Fruit fly (Drosophila melanogaster) whole organism, embryonic: ENCODE results near the gene CG18810.
A peak's percentile ranks its signal among the peaks of the same experiment; 100 is the strongest.

Experiments
- Awh ChIP-seq: fragments of 200-800 bp; sonication (Bioruptor generic); IDR thresholded peaks from 2 replicates; pipeline ENCODE4, ENCODE4 v1.3.6; 2022; ENCODE audit warnings: missing biosample characterization, missing genetic modification characterization
- Bteb2 ChIP-seq: fragments of 200-800 bp; sonication (Bioruptor generic); optimal IDR thresholded peaks from 2 replicates; lab custom pipeline; 2016; ENCODE audit warnings: missing biosample characterization, missing genetic modification characterization
- C15 ChIP-seq: fragments of 200-800 bp; sonication (Bioruptor generic); IDR thresholded peaks from 3 replicates; pipeline ENCODE4 v1.3.6; 2022; ENCODE audit warnings: missing biosample characterization, missing genetic modification characterization
- CG10274 ChIP-seq: fragments of 200-800 bp; sonication (Bioruptor generic); optimal IDR thresholded peaks from 3 replicates; lab custom pipeline; 2017; ENCODE audit warnings: missing biosample characterization, mild to moderate bottlenecking, missing genetic modification characterization
- CG10321 ChIP-seq: fragments of 200-800 bp; sonication (Bioruptor generic); IDR thresholded peaks from 2 replicates; pipeline ENCODE4 v1.3.6; 2022; ENCODE audit warnings: missing biosample characterization, missing genetic modification characterization
- CG15479 ChIP-seq: fragments of 200-800 bp; sonication (Bioruptor generic); optimal IDR thresholded peaks from 3 replicates; lab custom pipeline; 2019; ENCODE audit warnings: missing biosample characterization, mild to moderate bottlenecking, missing genetic modification characterization, moderate library complexity
- CG1647 ChIP-seq: fragments of 200-800 bp; sonication (Bioruptor generic); optimal IDR thresholded peaks from 3 replicates; lab custom pipeline; 2016; ENCODE audit warnings: missing biosample characterization, missing genetic modification characterization
- CG17568 ChIP-seq: fragments of 200-800 bp; sonication (Bioruptor generic); optimal IDR thresholded peaks from 2 replicates; lab custom pipeline; 2018; ENCODE audit warnings: missing biosample characterization, mild to moderate bottlenecking, missing genetic modification characterization, moderate library complexity
- CG18011 ChIP-seq: fragments of 200-800 bp; sonication (Bioruptor generic); optimal IDR thresholded peaks from 2 replicates; lab custom pipeline; 2017; ENCODE audit warnings: missing biosample characterization, missing genetic modification characterization, mild to moderate bottlenecking, moderate library complexity, missing genotype
- CG18476 ChIP-seq: fragments of 200-800 bp; sonication (Bioruptor generic); optimal IDR thresholded peaks from 2 replicates; lab custom pipeline; 2016; ENCODE audit warnings: missing biosample characterization, mild to moderate bottlenecking, missing genetic modification characterization
- CG18764 ChIP-seq: fragments of 200-800 bp; sonication (Bioruptor generic); optimal IDR thresholded peaks from 3 replicates; lab custom pipeline; 2016; ENCODE audit warnings: missing biosample characterization, missing genetic modification characterization
- CG3281 ChIP-seq: fragments of 200-800 bp; sonication (Bioruptor generic); optimal IDR thresholded peaks from 3 replicates; lab custom pipeline; 2017; ENCODE audit warnings: missing biosample characterization, mild to moderate bottlenecking, missing genetic modification characterization
- CG34376 ChIP-seq: fragments of 200-800 bp; sonication (Bioruptor generic); optimal IDR thresholded peaks from 2 replicates; lab custom pipeline; 2018; ENCODE audit warnings: missing biosample characterization, mild to moderate bottlenecking, missing genetic modification characterization
- CG34422 ChIP-seq: fragments of 200-800 bp; sonication (Bioruptor generic); IDR thresholded peaks from 3 replicates; pipeline ENCODE4 v1.3.6; 2022; ENCODE audit warnings: missing biosample characterization, missing genetic modification characterization
- CG4820 ChIP-seq: fragments of 200-800 bp; sonication (Bioruptor generic); optimal IDR thresholded peaks from 3 replicates; lab custom pipeline; 2016; ENCODE audit warnings: missing biosample characterization, missing genetic modification characterization
- CG7372 ChIP-seq: fragments of 200-800 bp; sonication (Bioruptor generic); IDR thresholded peaks from 2 replicates; pipeline ENCODE4 v1.3.6; 2022; ENCODE audit warnings: missing biosample characterization, missing genetic modification characterization
- CG7786 ChIP-seq: fragments of 200-800 bp; sonication (Bioruptor generic); optimal IDR thresholded peaks from 2 replicates; lab custom pipeline; 2016; ENCODE audit warnings: missing biosample characterization, missing genetic modification characterization
- CG9797 ChIP-seq: fragments of 200-800 bp; sonication (Bioruptor generic); optimal IDR thresholded peaks from 3 replicates; lab custom pipeline; 2018; ENCODE audit warnings: missing biosample characterization, mild to moderate bottlenecking, missing genetic modification characterization
- D19B ChIP-seq: fragments of 200-800 bp; sonication (Bioruptor generic); optimal IDR thresholded peaks from 2 replicates; lab custom pipeline; 2017; ENCODE audit warnings: missing biosample characterization, mild to moderate bottlenecking, missing genetic modification characterization
- Deaf1 ChIP-seq: fragments of 200-800 bp; optimal IDR thresholded peaks from 3 replicates; lab custom pipeline; 2019; ENCODE audit warnings: missing biosample characterization, mild to moderate bottlenecking, missing genetic modification characterization, moderate library complexity
- Dip2 ChIP-seq: fragments of 200-800 bp; sonication (Bioruptor generic); IDR thresholded peaks from 2 replicates; pipeline ENCODE4 v1.3.6; 2022; ENCODE audit warnings: missing biosample characterization, missing genetic modification characterization
- Dip3 ChIP-seq: fragments of 200-800 bp; sonication (Bioruptor generic); optimal IDR thresholded peaks from 3 replicates; lab custom pipeline; 2016; ENCODE audit warnings: missing biosample characterization, missing genetic modification characterization
- Dp ChIP-seq: fragments of 200-800 bp; sonication (Bioruptor generic); optimal IDR thresholded peaks from 2 replicates; lab custom pipeline; 2018; ENCODE audit warnings: missing biosample characterization, mild to moderate bottlenecking, missing genetic modification characterization, moderate library complexity
- Drgx ChIP-seq: fragments of 200-800 bp; sonication (Bioruptor generic); IDR thresholded peaks from 2 replicates; pipeline ENCODE4 v1.3.6; 2022; ENCODE audit warnings: missing biosample characterization, missing genetic modification characterization
- Ets97D ChIP-seq: fragments of 200-800 bp; sonication (Bioruptor generic); optimal IDR thresholded peaks from 3 replicates; lab custom pipeline; 2016; ENCODE audit warnings: missing biosample characterization, missing genetic modification characterization
- Mad ChIP-seq: fragments of 200-800 bp; sonication (Bioruptor generic); optimal IDR thresholded peaks from 2 replicates; lab custom pipeline; 2016; ENCODE audit warnings: missing biosample characterization, missing genetic modification characterization
- NK7.1 ChIP-seq: fragments of 200-800 bp; sonication (Bioruptor generic); optimal IDR thresholded peaks from 3 replicates; lab custom pipeline; 2016; ENCODE audit warnings: missing biosample characterization, missing genetic modification characterization
- Rfx ChIP-seq: fragments of 200-800 bp; sonication (Bioruptor generic); IDR thresholded peaks from 2 replicates; pipeline ENCODE4 v1.3.6; 2022; ENCODE audit warnings: missing biosample characterization, missing genetic modification characterization
- al ChIP-seq: fragments of 200-800 bp; sonication (Bioruptor generic); IDR thresholded peaks from 2 replicates; pipeline ENCODE4 v1.3.6; 2022; ENCODE audit warnings: missing biosample characterization, missing genetic modification characterization
- ap ChIP-seq: fragments of 200-800 bp; sonication (Bioruptor generic); IDR thresholded peaks from 2 replicates; pipeline ENCODE4 v1.3.6; 2022; ENCODE audit warnings: missing biosample characterization, missing genetic modification characterization
- caup ChIP-seq: fragments of 200-800 bp; sonication (Bioruptor generic); optimal IDR thresholded peaks from 3 replicates; lab custom pipeline; 2017; ENCODE audit warnings: missing biosample characterization, mild to moderate bottlenecking, missing genetic modification characterization, moderate library complexity; ENCODE audit not compliant: severe bottlenecking
- crc ChIP-seq: fragments of 200-800 bp; sonication (Bioruptor generic); optimal IDR thresholded peaks from 2 replicates; lab custom pipeline; 2016; ENCODE audit warnings: missing biosample characterization, missing genetic modification characterization
- cwo ChIP-seq: fragments of 200-800 bp; sonication (Bioruptor generic); optimal IDR thresholded peaks from 3 replicates; lab custom pipeline; 2017; ENCODE audit warnings: missing biosample characterization, missing genetic modification characterization, mild to moderate bottlenecking, moderate library complexity, missing genetic modification reagents
- fd3F ChIP-seq: fragments of 200-800 bp; sonication (Bioruptor generic); optimal IDR thresholded peaks from 2 replicates; lab custom pipeline; 2018; ENCODE audit warnings: missing biosample characterization, mild to moderate bottlenecking, missing genetic modification characterization, moderate library complexity
- fd96Cb ChIP-seq: fragments of 200-800 bp; sonication (Bioruptor generic); optimal IDR thresholded peaks from 2 replicates; lab custom pipeline; 2018; ENCODE audit warnings: missing biosample characterization, mild to moderate bottlenecking, missing genetic modification characterization, moderate library complexity
- gcm2 ChIP-seq: fragments of 200-800 bp; sonication (Bioruptor generic); optimal IDR thresholded peaks from 2 replicates; lab custom pipeline; 2016; ENCODE audit warnings: missing biosample characterization, missing genetic modification characterization
- grau ChIP-seq: fragments of 200-800 bp; optimal IDR thresholded peaks from 3 replicates; lab custom pipeline; 2019; ENCODE audit warnings: missing biosample characterization, mild to moderate bottlenecking, missing genetic modification characterization, moderate library complexity
- insv ChIP-seq, 2 experiments: fragments of 200-800 bp; sonication (Bioruptor generic); optimal IDR thresholded peaks; 3 replicates each; lab custom pipeline; 2016 to 2018; ENCODE audit warnings: missing biosample characterization in 2 of 2, missing genetic modification characterization in 2 of 2
- inv ChIP-seq: fragments of 200-800 bp; sonication (Bioruptor generic); IDR thresholded peaks from 2 replicates; pipeline ENCODE4 v1.3.6; 2022; ENCODE audit warnings: missing biosample characterization, missing genetic modification characterization; ENCODE audit not compliant: partially characterized antibody
- kni ChIP-seq: fragments of 200-800 bp; sonication (Bioruptor generic); optimal IDR thresholded peaks from 3 replicates; lab custom pipeline; 2017; ENCODE audit warnings: mild to moderate bottlenecking, missing biosample characterization, missing genetic modification reagents, missing genetic modification characterization
- lilli ChIP-seq: fragments of 200-800 bp; sonication (Bioruptor generic); optimal IDR thresholded peaks from 3 replicates; lab custom pipeline; 2016; ENCODE audit warnings: missing biosample characterization, missing genetic modification characterization
- lov ChIP-seq, 2 experiments: fragments of 200-800 bp in 1 of 2; fragments of >200 bp in 1 of 2; sonication (Bioruptor generic) in 1 of 2; IDR thresholded peaks in 1 of 2; optimal IDR thresholded peaks in 1 of 2; 2 replicates in 1 of 2; 3 replicates in 1 of 2; pipeline versions ENCODE4 v1.3.6 to Lab custom; 2017 to 2022; ENCODE audit warnings: missing biosample characterization in 1 of 2, missing genetic modification characterization in 1 of 2
- mirr ChIP-seq: fragments of 200-800 bp; sonication (Bioruptor generic); optimal IDR thresholded peaks from 3 replicates; lab custom pipeline; 2018; ENCODE audit warnings: missing biosample characterization, mild to moderate bottlenecking, missing genetic modification characterization
- nom ChIP-seq: fragments of 200-800 bp; sonication (Bioruptor generic); optimal IDR thresholded peaks from 2 replicates; lab custom pipeline; 2017; ENCODE audit warnings: missing biosample characterization, missing genetic modification characterization, mild to moderate bottlenecking, moderate library complexity, missing genetic modification reagents
- oc ChIP-seq: fragments of 200-800 bp; sonication (Bioruptor generic); optimal IDR thresholded peaks from 2 replicates; lab custom pipeline; 2018; ENCODE audit warnings: missing biosample characterization, mild to moderate bottlenecking, missing genetic modification characterization, moderate library complexity
- otp ChIP-seq: fragments of 200-800 bp; sonication (Bioruptor generic); IDR thresholded peaks from 3 replicates; pipeline ENCODE4, ENCODE4 v1.3.6; 2022; ENCODE audit warnings: missing biosample characterization, missing genetic modification characterization
- pnt ChIP-seq: fragments of 200-800 bp; sonication (Bioruptor generic); optimal IDR thresholded peaks from 3 replicates; lab custom pipeline; 2016; ENCODE audit warnings: missing biosample characterization, missing genetic modification characterization
- sens-2 ChIP-seq: fragments of 200-800 bp; sonication (Bioruptor generic); IDR thresholded peaks from 2 replicates; pipeline ENCODE4 v1.3.6; 2022; ENCODE audit warnings: missing biosample characterization, missing genetic modification characterization
- sim ChIP-seq: fragments of 200-800 bp; sonication (Bioruptor generic); IDR thresholded peaks from 2 replicates; pipeline ENCODE4 v1.3.6; 2022; ENCODE audit warnings: missing biosample characterization, missing genetic modification characterization
- tup ChIP-seq: fragments of 200-800 bp; sonication (Bioruptor generic); optimal IDR thresholded peaks from 2 replicates; lab custom pipeline; 2016; ENCODE audit warnings: missing biosample characterization, mild to moderate bottlenecking, missing genetic modification characterization, moderate library complexity
- wek ChIP-seq: fragments of 200-800 bp; sonication (Bioruptor generic); optimal IDR thresholded peaks from 3 replicates; lab custom pipeline; 2018; ENCODE audit warnings: missing biosample characterization, mild to moderate bottlenecking, missing genetic modification characterization, moderate library complexity

CG18810 gene

dm6 chr2L:20638413-20638812 is 10.3 kb upstream of the CG18810 start (continued):
- TF ChIP-seq fd96Cb (no peak), tup (GFP tag; lab: Kevin White, UChicago) (no peak), CG7786 (no peak), CG7372 (GFP tag; lab: Robert Waterston, UW) (no peak), al (GFP tag; lab: Robert Waterston, UW) (no peak), CG10321 (peak; percentile 61), Mad (no peak), CG18476 (GFP tag; lab: Kevin White, UChicago) (no peak), insv (GFP tag; optimal IDR thresholded peaks at IDR 0.05; lab: Kevin White, UChicago) (no peak), CG9797 (GFP tag; lab: Kevin White, UChicago) (peak; percentile 95), Deaf1 (tag; lab: Kevin White, UChicago) (peak; percentile 77), mirr (GFP tag; lab: Kevin White, UChicago) (no peak), Drgx (GFP tag; lab: Robert Waterston, UW) (no peak), CG3281 (GFP tag; lab: Kevin White, UChicago) (no peak), C15 (GFP tag; lab: Robert Waterston, UW) (no peak), gcm2 (GFP tag; lab: Kevin White, UChicago) (no peak), caup (GFP tag; lab: Kevin White, UChicago) (no peak), nom (GFP tag; lab: Kevin White, UChicago) (no peak), sim (no peak), oc (no peak), ap (GFP tag; lab: Robert Waterston, UW) (no peak), crc (GFP tag; lab: Kevin White, UChicago) (no peak), wek (GFP tag; lab: Kevin White, UChicago) (no peak), sens-2 (GFP tag; lab: Robert Waterston, UW) (no peak), CG34422 (GFP tag; lab: Robert Waterston, UW) (no peak), CG34376 (GFP tag; lab: Kevin White, UChicago) (no peak), CG15479 (GFP tag; lab: Kevin White, UChicago) (no peak), Ets97D (GFP tag; lab: Kevin White, UChicago) (peak; percentile 66), kni (GFP tag; lab: Kevin White, UChicago) (peak; percentile 27), CG18011 (no peak), D19B (GFP tag; lab: Kevin White, UChicago) (no peak), CG18764 (no peak), CG4820 (GFP tag; lab: Kevin White, UChicago) (no peak), fd3F (GFP tag; lab: Kevin White, UChicago) (no peak), Dip3 (GFP tag; lab: Kevin White, UChicago) (no peak), Rfx (GFP tag; lab: Robert Waterston, UW) (no peak), Bteb2 (no peak), grau (peak; percentile 2), otp (no peak), lov (optimal IDR thresholded peaks at IDR 0.05; lab: Kevin White, UChicago) (no peak), lov (GFP tag; IDR thresholded peaks at IDR 0.05; lab: Robert Waterston, UW) (peak; percentile 17; the same call in 1 of the 3 replicates), pnt (GFP tag; lab: Kevin White, UChicago) (no peak), CG1647 (GFP tag; lab: Kevin White, UChicago) (no peak), Dip2 (no peak), CG10274 (GFP tag; lab: Kevin White, UChicago) (no peak), CG17568 (GFP tag; lab: Kevin White, UChicago) (no peak), Awh (GFP tag; lab: Robert Waterston, UW) (no peak), NK7.1 (no peak), Dp (GFP tag; lab: Kevin White, UChicago) (peak; percentile 96), inv (GFP tag; lab: Robert Waterston, UW) (no peak), lilli (GFP tag; lab: Kevin White, UChicago) (no peak), cwo (GFP tag; lab: Kevin White, UChicago) (no peak)
